Worm (Caenorhabditis elegans) whole organism, L2 larva: ENCODE measurements around the gene czw-1.

ENCODE experiments used
- ZK546.5 ChIP-seq: sonication (generic microtip); optimal IDR thresholded peaks from 2 replicates; lab custom pipeline; 2017; ENCODE audit warnings: missing biosample characterization, missing genetic modification characterization
- egl-27 ChIP-seq: sonication (generic microtip); optimal IDR thresholded peaks from 3 replicates; lab custom pipeline; 2017; ENCODE audit warnings: missing biosample characterization, missing genetic modification reagents, missing genetic modification characterization
- lin-13 ChIP-seq: fragments of 150-350 bp; optimal IDR thresholded peaks from 2 replicates; lab custom pipeline; 2014; ENCODE audit warnings: missing biosample characterization, missing genetic modification reagents, missing genetic modification characterization
- lin-39 ChIP-seq: fragments of 150-350 bp; optimal IDR thresholded peaks from 2 replicates; lab custom pipeline; 2014; ENCODE audit warnings: missing biosample characterization, missing genetic modification reagents, missing genetic modification characterization
- mab-5 ChIP-seq: fragments of 150-350 bp; optimal IDR thresholded peaks from 2 replicates; lab custom pipeline; 2014; ENCODE audit warnings: missing biosample characterization, missing genetic modification characterization
- nhr-11 ChIP-seq: fragments of 150-350 bp; optimal IDR thresholded peaks from 2 replicates; lab custom pipeline; 2014; ENCODE audit warnings: missing biosample characterization, missing genetic modification characterization
- nhr-12 ChIP-seq: fragments of 150-350 bp; optimal IDR thresholded peaks from 2 replicates; lab custom pipeline; 2014; ENCODE audit warnings: missing biosample characterization, missing genetic modification characterization
- nhr-23 ChIP-seq: fragments of 150-350 bp; optimal IDR thresholded peaks from 2 replicates; lab custom pipeline; 2014; ENCODE audit warnings: missing biosample characterization, missing genetic modification reagents, missing genetic modification characterization
- sma-3 ChIP-seq: sonication (generic microtip); optimal IDR thresholded peaks from 2 replicates; lab custom pipeline; 2016; ENCODE audit warnings: missing genetic modification reagents, missing genetic modification characterization, missing compliant biosample characterization
- unc-62 ChIP-seq: fragments of 150-350 bp; optimal IDR thresholded peaks from 2 replicates; lab custom pipeline; 2014; ENCODE audit warnings: missing biosample characterization, missing genetic modification reagents, missing genetic modification characterization

DNA sequence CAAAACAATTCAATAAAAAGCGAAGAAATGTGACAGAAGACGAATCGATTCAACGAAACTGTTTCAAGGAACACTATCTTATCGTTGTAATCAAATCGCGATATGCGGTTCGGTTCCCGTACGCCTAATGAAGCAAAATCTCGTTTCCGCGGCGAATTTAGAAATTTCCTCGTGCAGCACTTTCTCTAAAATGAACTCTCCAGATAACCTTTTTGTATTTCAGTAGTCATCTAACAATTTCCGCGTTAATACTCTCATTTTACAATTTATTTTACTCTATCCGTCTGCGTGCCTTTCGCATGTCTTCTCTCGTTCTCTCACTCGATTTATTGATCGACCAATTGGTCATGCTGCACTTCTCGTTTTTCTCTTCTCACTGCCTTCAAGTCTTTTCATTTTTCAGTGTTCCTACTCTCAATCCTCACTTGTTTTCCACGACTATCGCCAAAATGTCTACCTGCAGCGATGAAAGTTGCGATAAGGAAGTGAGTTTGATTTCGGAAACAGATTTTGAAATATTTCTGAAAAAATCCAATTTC is 36.4 kb downstream of the czw-1 start, which contains the start of the genes npp-27 and ntl-4:
- TF ChIP-seq nhr-23 (tag; lab: Kevin White, UChicago) = no peak
- no peak for TF ChIP-seq sma-3 (GFP tag; lab: Kevin White, UChicago)
- TF ChIP-seq nhr-12 (tag; lab: Kevin White, UChicago) = no peak
- TF ChIP-seq unc-62 (GFP tag; lab: Kevin White, UChicago) = no peak
- no peak for TF ChIP-seq lin-39 (tag; lab: Kevin White, UChicago)
- no peak for TF ChIP-seq ZK546.5
- TF ChIP-seq lin-13 (GFP tag; lab: Kevin White, UChicago) = peak; percentile 22
- TF ChIP-seq nhr-11 (tag; lab: Kevin White, UChicago) = no peak
- TF ChIP-seq egl-27 (tag; lab: Kevin White, UChicago) = no peak
- no peak for TF ChIP-seq mab-5 (tag; lab: Kevin White, UChicago)
